Worm (Caenorhabditis elegans) whole organism, L3 larva: ENCODE results near the gene hot-6.

ENCODE experiments used
- R02D3.7 ChIP-seq: fragments of 150-350 bp; optimal IDR thresholded peaks from 2 replicates; lab custom pipeline; 2014; ENCODE audit warnings: missing biosample characterization, missing genetic modification characterization
- aly-2 ChIP-seq: fragments of 150-350 bp; optimal IDR thresholded peaks from 2 replicates; lab custom pipeline; 2014; ENCODE audit warnings: missing biosample characterization, missing genetic modification characterization
- ama-1 ChIP-seq: fragments of 150-350 bp; optimal IDR thresholded peaks from 2 replicates; lab custom pipeline; 2018
- ceh-28 ChIP-seq: fragments of 150-350 bp; optimal IDR thresholded peaks from 2 replicates; lab custom pipeline; 2014; ENCODE audit warnings: missing biosample characterization, missing genetic modification reagents, missing genetic modification characterization
- daf-12 ChIP-seq: fragments of 150-350 bp; optimal IDR thresholded peaks from 2 replicates; lab custom pipeline; 2014; ENCODE audit warnings: missing biosample characterization, missing genetic modification reagents, missing genetic modification characterization
- egl-27 ChIP-seq: sonication (generic microtip); optimal IDR thresholded peaks from 4 replicates; lab custom pipeline; 2017; ENCODE audit warnings: missing biosample characterization, missing genetic modification reagents, missing genetic modification characterization
- elt-1 ChIP-seq: fragments of 150-350 bp; optimal IDR thresholded peaks from 2 replicates; lab custom pipeline; 2014; ENCODE audit warnings: missing biosample characterization, missing genetic modification characterization
- elt-2 ChIP-seq: sonication (generic microtip); optimal IDR thresholded peaks from 2 replicates; lab custom pipeline; 2016; ENCODE audit warnings: missing genetic modification reagents, mild to moderate bottlenecking, missing genetic modification characterization, missing compliant biosample characterization
- fkh-10 ChIP-seq: sonication (generic microtip); optimal IDR thresholded peaks from 2 replicates; lab custom pipeline; 2017; ENCODE audit warnings: missing biosample characterization, missing genetic modification reagents, missing genetic modification characterization
- fkh-2 ChIP-seq: fragments of 150-350 bp; optimal IDR thresholded peaks from 2 replicates; lab custom pipeline; 2014; ENCODE audit warnings: missing biosample characterization, missing genetic modification reagents, missing genetic modification characterization
- fos-1 ChIP-seq: fragments of 150-350 bp; optimal IDR thresholded peaks from 2 replicates; lab custom pipeline; 2014; ENCODE audit warnings: missing biosample characterization, missing genetic modification characterization
- jun-1 ChIP-seq: fragments of 150-350 bp; optimal IDR thresholded peaks from 2 replicates; lab custom pipeline; 2014; ENCODE audit warnings: missing biosample characterization, missing genetic modification reagents, missing genetic modification characterization
- lsy-12 ChIP-seq: sonication (generic microtip); optimal IDR thresholded peaks from 2 replicates; lab custom pipeline; 2016; ENCODE audit warnings: mild to moderate bottlenecking, missing genetic modification characterization, missing compliant biosample characterization
- mml-1 ChIP-seq: fragments of 150-350 bp; sonication (generic microtip); optimal IDR thresholded peaks from 3 replicates; lab custom pipeline; 2014; ENCODE audit warnings: missing biosample characterization, missing genetic modification characterization
- nhr-11 ChIP-seq: fragments of 150-350 bp; optimal IDR thresholded peaks from 2 replicates; lab custom pipeline; 2014; ENCODE audit warnings: missing biosample characterization, missing genetic modification characterization
- nhr-12 ChIP-seq: fragments of 150-350 bp; optimal IDR thresholded peaks from 2 replicates; lab custom pipeline; 2014; ENCODE audit warnings: missing biosample characterization, missing genetic modification characterization
- nhr-23 ChIP-seq: fragments of 150-350 bp; optimal IDR thresholded peaks from 2 replicates; lab custom pipeline; 2014; ENCODE audit warnings: missing biosample characterization, missing genetic modification reagents, missing genetic modification characterization
- nhr-25 ChIP-seq: sonication (generic microtip); optimal IDR thresholded peaks from 2 replicates; lab custom pipeline; 2017; ENCODE audit warnings: missing biosample characterization, missing genetic modification characterization
- nhr-28 ChIP-seq: fragments of 150-350 bp; optimal IDR thresholded peaks from 2 replicates; lab custom pipeline; 2014; ENCODE audit warnings: missing biosample characterization, missing genetic modification characterization
- nhr-43 ChIP-seq: sonication (generic microtip); optimal IDR thresholded peaks from 2 replicates; lab custom pipeline; 2016; ENCODE audit warnings: mild to moderate bottlenecking, missing genetic modification characterization, missing compliant biosample characterization; ENCODE audit not compliant: poor library complexity, severe bottlenecking
- nhr-76 ChIP-seq: fragments of 150-350 bp; sonication (generic microtip); optimal IDR thresholded peaks from 5 replicates; lab custom pipeline; 2014; ENCODE audit warnings: missing biosample characterization, missing genetic modification characterization
- nhr-77 ChIP-seq: fragments of 150-350 bp; optimal IDR thresholded peaks from 2 replicates; lab custom pipeline; 2014; ENCODE audit warnings: missing biosample characterization, missing genetic modification characterization
- pha-4 ChIP-seq: fragments of 150-350 bp; optimal IDR thresholded peaks from 2 replicates; lab custom pipeline; 2014; ENCODE audit warnings: missing biosample characterization, missing genetic modification reagents, missing genetic modification characterization
- pqm-1 ChIP-seq: fragments of 150-350 bp; optimal IDR thresholded peaks from 2 replicates; lab custom pipeline; 2017; ENCODE audit warnings: missing biosample characterization, missing genetic modification characterization, inconsistent platforms
- skn-1 ChIP-seq: fragments of 150-350 bp; optimal IDR thresholded peaks from 2 replicates; lab custom pipeline; 2014; ENCODE audit warnings: missing biosample characterization, missing genetic modification characterization
- tbx-2 ChIP-seq: sonication (generic microtip); optimal IDR thresholded peaks from 2 replicates; lab custom pipeline; 2016; ENCODE audit warnings: mild to moderate bottlenecking, missing genetic modification characterization, missing compliant biosample characterization
- unc-39 ChIP-seq: sonication (generic microtip); optimal IDR thresholded peaks from 4 replicates; lab custom pipeline; 2017; ENCODE audit warnings: missing biosample characterization, missing genetic modification characterization
- unc-62 ChIP-seq: fragments of 150-350 bp; sonication (generic microtip); optimal IDR thresholded peaks from 4 replicates; lab custom pipeline; 2014; ENCODE audit warnings: missing biosample characterization, missing genetic modification reagents, missing genetic modification characterization
- zag-1 ChIP-seq: fragments of 150-350 bp; optimal IDR thresholded peaks from 2 replicates; lab custom pipeline; 2014; ENCODE audit warnings: missing biosample characterization, missing genetic modification characterization

hot-6 gene

ce11 chrV:11069277-11069676 is 46.5 kb upstream of the hot-6 start, which contains the start of gene T04C12.8:
Gene T04C12.8, minus strand, starts transcription at chrV:11069358.
- TF ChIP-seq elt-1 (tag; lab: Kevin White, UChicago) (no peak), skn-1 (tag; lab: Kevin White, UChicago) (no peak), nhr-76 (tag; lab: Kevin White, UChicago) (no peak), nhr-28 (tag; lab: Kevin White, UChicago) (no peak), fos-1 (tag; lab: Kevin White, UChicago) (no peak), daf-12 (tag; lab: Kevin White, UChicago) (no peak), jun-1 (peak; percentile 86), mml-1 (no peak), fkh-10 (no peak), unc-62 (no peak), nhr-25 (tag; lab: Kevin White, UChicago) (no peak), pha-4 (peak; percentile 83), elt-2 (tag; lab: Kevin White, UChicago) (peak; percentile 98), pqm-1 (tag; lab: Kevin White, UChicago) (peak; percentile 99), nhr-77 (tag; lab: Kevin White, UChicago) (no peak), ceh-28 (no peak)
- TF ChIP-seq, all 47 proteins: peak for 4

ce11 chrV:11065513-11065912 is 42.8 kb upstream of the hot-6 start, which contains the start of gene nlp-80:
Gene nlp-80, minus strand, starts transcription at chrV:11065613.
- TF ChIP-seq mml-1 (no peak), elt-1 (tag; lab: Kevin White, UChicago) (no peak), unc-39 (tag; lab: Kevin White, UChicago) (no peak), unc-62 (no peak), fkh-10 (no peak), lsy-12 (no peak), elt-2 (tag; lab: Kevin White, UChicago) (no peak), tbx-2 (tag; lab: Kevin White, UChicago) (no peak), nhr-76 (tag; lab: Kevin White, UChicago) (no peak)

ce11 chrV:11063115-11063514 is 40.4 kb upstream of the hot-6 start, which contains the start of gene T04C12.9:
Gene T04C12.9, minus strand, starts transcription at chrV:11063215.
- TF ChIP-seq nhr-12 (tag; lab: Kevin White, UChicago): no peak
- no peak for TF ChIP-seq lsy-12
- TF ChIP-seq nhr-43 (tag; lab: Kevin White, UChicago): no peak
- no peak for TF ChIP-seq skn-1 (tag; lab: Kevin White, UChicago)

ce11 chrV:11061887-11062286 is 39.1 kb upstream of the hot-6 start:
- TF ChIP-seq mml-1: no peak
- no peak for TF ChIP-seq R02D3.7 (tag; lab: Kevin White, UChicago)
- peak; percentile 4 for TF ChIP-seq nhr-23
- no peak for TF ChIP-seq fkh-2 (tag; lab: Kevin White, UChicago)

- TF ChIP-seq nhr-23 (peak; percentile 60), aly-2 (tag; lab: Kevin White, UChicago) (no peak), nhr-25 (tag; lab: Kevin White, UChicago) (peak; percentile 47), ceh-28 (no peak), tbx-2 (tag; lab: Kevin White, UChicago) (no peak)
- TF ChIP-seq, all 47 proteins: peak for 2
Measured at ce11 chrV:11060239-11060984, 37.7 kb upstream of the hot-6 start, which contains the start of gene T04C12.11. Gene T04C12.11, minus strand, starts transcription at chrV:11060289.

ce11 chrV:11059180-11059579 is 36.4 kb upstream of the hot-6 start, which contains the start of gene T04C12.1:
Gene T04C12.1, minus strand, starts transcription at chrV:11059269.
- TF ChIP-seq nhr-11 (tag; lab: Kevin White, UChicago): no peak
- peak; percentile 24 for TF ChIP-seq nhr-25 (tag; lab: Kevin White, UChicago)
- TF ChIP-seq ama-1 (lab: Kevin White, UChicago): peak; percentile 77
- no peak for TF ChIP-seq R02D3.7 (tag; lab: Kevin White, UChicago)
- no peak for TF ChIP-seq elt-2 (tag; lab: Kevin White, UChicago)
- TF ChIP-seq fkh-10: no peak
- TF ChIP-seq fkh-2 (tag; lab: Kevin White, UChicago): no peak
- no peak for TF ChIP-seq egl-27
- no peak for TF ChIP-seq zag-1
- TF ChIP-seq unc-62: no peak
